Fruit fly (Drosophila melanogaster) whole organism, embryonic: Measurements from ENCODE around the gene ppk11.

Experiments
- Awh ChIP-seq: fragments of 200-800 bp; sonication (Bioruptor generic); IDR thresholded peaks from 2 replicates; pipeline ENCODE4, ENCODE4 v1.3.6; 2022; ENCODE audit warnings: missing biosample characterization, missing genetic modification characterization
- CG10565 ChIP-seq: fragments of 200-800 bp; sonication (Bioruptor generic); optimal IDR thresholded peaks from 3 replicates; lab custom pipeline; 2016; ENCODE audit warnings: missing biosample characterization, mild to moderate bottlenecking, missing genetic modification characterization
- CG11398 ChIP-seq: fragments of 200-800 bp; sonication (Bioruptor generic); optimal IDR thresholded peaks from 2 replicates; lab custom pipeline; 2016; ENCODE audit warnings: missing biosample characterization, missing genetic modification characterization
- CG12071 ChIP-seq: fragments of 200-800 bp; sonication (Bioruptor generic); optimal IDR thresholded peaks from 3 replicates; lab custom pipeline; 2018; ENCODE audit warnings: missing biosample characterization, mild to moderate bottlenecking, missing genetic modification characterization
- CG12659 ChIP-seq: fragments of 200-800 bp; sonication (Bioruptor generic); optimal IDR thresholded peaks from 3 replicates; lab custom pipeline; 2017; ENCODE audit warnings: mild to moderate bottlenecking, missing biosample characterization, missing genetic modification reagents, missing genetic modification characterization
- CG13624 ChIP-seq: fragments of 200-800 bp; sonication (Bioruptor generic); optimal IDR thresholded peaks from 2 replicates; lab custom pipeline; 2016; ENCODE audit warnings: missing biosample characterization, missing genetic modification characterization
- CG14710 ChIP-seq: fragments of 200-800 bp; sonication (Bioruptor generic); optimal IDR thresholded peaks from 3 replicates; lab custom pipeline; 2019; ENCODE audit warnings: missing biosample characterization, mild to moderate bottlenecking, missing genetic modification characterization, moderate library complexity
- CG15696 ChIP-seq: fragments of 200-800 bp; sonication (Bioruptor generic); optimal IDR thresholded peaks from 2 replicates; lab custom pipeline; 2019; ENCODE audit warnings: missing biosample characterization, mild to moderate bottlenecking, missing genetic modification characterization, moderate library complexity
- CG17186 ChIP-seq: fragments of 200-800 bp; sonication (Bioruptor generic); optimal IDR thresholded peaks from 3 replicates; lab custom pipeline; 2017; ENCODE audit warnings: missing biosample characterization, missing genetic modification reagents, missing genetic modification characterization
- CG17385 ChIP-seq: fragments of 200-800 bp; sonication (Bioruptor generic); optimal IDR thresholded peaks from 3 replicates; lab custom pipeline; 2018; ENCODE audit warnings: missing biosample characterization, mild to moderate bottlenecking, missing genetic modification characterization
- CG18011 ChIP-seq: fragments of 200-800 bp; sonication (Bioruptor generic); optimal IDR thresholded peaks from 2 replicates; lab custom pipeline; 2017; ENCODE audit warnings: missing biosample characterization, missing genetic modification characterization, mild to moderate bottlenecking, moderate library complexity, missing genotype
- CG18764 ChIP-seq: fragments of 200-800 bp; sonication (Bioruptor generic); optimal IDR thresholded peaks from 3 replicates; lab custom pipeline; 2016; ENCODE audit warnings: missing biosample characterization, missing genetic modification characterization
- CG30403 ChIP-seq: fragments of 200-800 bp; sonication (Bioruptor generic); optimal IDR thresholded peaks from 3 replicates; lab custom pipeline; 2016; ENCODE audit warnings: missing biosample characterization, missing genetic modification characterization
- CG33557 ChIP-seq: fragments of 200-800 bp; sonication (Bioruptor generic); optimal IDR thresholded peaks from 2 replicates; lab custom pipeline; 2019; ENCODE audit warnings: missing biosample characterization, mild to moderate bottlenecking, missing genetic modification characterization, moderate library complexity
- CG34376 ChIP-seq: fragments of 200-800 bp; sonication (Bioruptor generic); optimal IDR thresholded peaks from 2 replicates; lab custom pipeline; 2018; ENCODE audit warnings: missing biosample characterization, mild to moderate bottlenecking, missing genetic modification characterization
- CG3726 ChIP-seq: fragments of 200-800 bp; sonication (Bioruptor generic); IDR thresholded peaks from 3 replicates; pipeline ENCODE4, ENCODE4 v1.3.6; 2022; ENCODE audit warnings: missing biosample characterization, missing genetic modification characterization
- CG6689 ChIP-seq: fragments of 200-800 bp; sonication (Bioruptor generic); IDR thresholded peaks from 2 replicates; pipeline ENCODE4 v1.3.6; 2022; ENCODE audit warnings: missing biosample characterization, missing genetic modification characterization
- CG7271 ChIP-seq: fragments of 200-800 bp; sonication (Bioruptor generic); optimal IDR thresholded peaks from 2 replicates; lab custom pipeline; 2018; ENCODE audit warnings: missing biosample characterization, mild to moderate bottlenecking, missing genetic modification characterization, moderate library complexity
- CG7839 ChIP-seq: fragments of 200-800 bp; sonication (Bioruptor generic); optimal IDR thresholded peaks from 3 replicates; lab custom pipeline; 2018; ENCODE audit warnings: missing biosample characterization, mild to moderate bottlenecking, missing genetic modification characterization, moderate library complexity
- CG7928 ChIP-seq: fragments of 200-800 bp; sonication (Bioruptor generic); optimal IDR thresholded peaks from 2 replicates; lab custom pipeline; 2017; ENCODE audit warnings: missing biosample characterization, mild to moderate bottlenecking, missing genetic modification characterization
- CG7987 ChIP-seq: fragments of 200-800 bp; sonication (Bioruptor generic); optimal IDR thresholded peaks from 2 replicates; lab custom pipeline; 2018; ENCODE audit warnings: missing biosample characterization, mild to moderate bottlenecking, missing genetic modification characterization, moderate library complexity
- CG9817 ChIP-seq: fragments of 200-800 bp; sonication (Bioruptor generic); optimal IDR thresholded peaks from 2 replicates; lab custom pipeline; 2018; ENCODE audit warnings: missing biosample characterization, mild to moderate bottlenecking, missing genetic modification characterization, moderate library complexity
- CG9932 ChIP-seq: fragments of 200-800 bp; sonication (Bioruptor generic); IDR thresholded peaks from 2 replicates; pipeline ENCODE4 v1.3.6; 2022; ENCODE audit warnings: missing biosample characterization, missing genetic modification characterization
- Elba2 ChIP-seq: fragments of 200-800 bp; sonication (Bioruptor generic); optimal IDR thresholded peaks from 3 replicates; lab custom pipeline; 2016; ENCODE audit warnings: missing biosample characterization, missing genetic modification characterization
- Gsc ChIP-seq: fragments of 200-800 bp; sonication (Bioruptor generic); IDR thresholded peaks from 2 replicates; pipeline ENCODE4 v1.3.6; 2022; ENCODE audit warnings: missing biosample characterization, missing genetic modification characterization
- H15 ChIP-seq: fragments of 200-800 bp; sonication (Bioruptor generic); IDR thresholded peaks from 3 replicates; pipeline ENCODE4 v1.3.6; 2022; ENCODE audit warnings: missing biosample characterization, missing genetic modification characterization
- HLH3B ChIP-seq: fragments of 200-800 bp; sonication (Bioruptor generic); IDR thresholded peaks from 2 replicates; pipeline ENCODE4 v1.3.6; 2022; ENCODE audit warnings: missing biosample characterization, missing genetic modification characterization
- HLH54F ChIP-seq: fragments of 200-800 bp; sonication (Bioruptor generic); optimal IDR thresholded peaks from 3 replicates; lab custom pipeline; 2016; ENCODE audit warnings: missing biosample characterization, missing genetic modification characterization
- Hand ChIP-seq: fragments of 200-800 bp; sonication (Bioruptor generic); optimal IDR thresholded peaks from 2 replicates; lab custom pipeline; 2017; ENCODE audit warnings: mild to moderate bottlenecking, missing biosample characterization, missing genetic modification reagents, missing genetic modification characterization
- NC2α ChIP-seq: fragments of 200-800 bp; sonication (Bioruptor generic); optimal IDR thresholded peaks from 2 replicates; lab custom pipeline; 2016; ENCODE audit warnings: missing biosample characterization, missing genetic modification characterization
- Oli ChIP-seq: fragments of 200-800 bp; sonication (Bioruptor generic); optimal IDR thresholded peaks from 2 replicates; lab custom pipeline; 2018; ENCODE audit warnings: missing biosample characterization, mild to moderate bottlenecking, missing genetic modification characterization, moderate library complexity
- Ravus ChIP-seq: fragments of 200-800 bp; sonication (Bioruptor generic); IDR thresholded peaks from 2 replicates; pipeline ENCODE4 v1.3.6; 2022; ENCODE audit warnings: missing biosample characterization, missing genetic modification characterization
- chm ChIP-seq: fragments of 200-800 bp; sonication (Bioruptor generic); IDR thresholded peaks from 2 replicates; pipeline ENCODE4 v1.3.6; 2022; ENCODE audit warnings: missing biosample characterization, missing genetic modification characterization
- corto ChIP-seq: fragments of 200-800 bp; sonication (Bioruptor generic); optimal IDR thresholded peaks from 2 replicates; lab custom pipeline; 2016; ENCODE audit warnings: missing biosample characterization, mild to moderate bottlenecking, missing genetic modification characterization, moderate library complexity
- disco-r ChIP-seq: fragments of 200-800 bp; sonication (Bioruptor generic); optimal IDR thresholded peaks from 2 replicates; lab custom pipeline; 2016; ENCODE audit warnings: missing biosample characterization, missing genetic modification characterization
- emc ChIP-seq: fragments of 200-800 bp; sonication (Bioruptor generic); optimal IDR thresholded peaks from 2 replicates; lab custom pipeline; 2016; ENCODE audit warnings: missing biosample characterization, missing genetic modification characterization
- eve ChIP-seq, 2 experiments: fragments of >200 bp; optimal IDR thresholded peaks; 2 replicates each; lab custom pipeline; 2017; ENCODE audit warnings: missing biosample characterization in 2 of 2, missing genetic modification characterization in 2 of 2
- grau ChIP-seq: fragments of 200-800 bp; optimal IDR thresholded peaks from 3 replicates; lab custom pipeline; 2019; ENCODE audit warnings: missing biosample characterization, mild to moderate bottlenecking, missing genetic modification characterization, moderate library complexity
- kah ChIP-seq: fragments of 200-800 bp; sonication (Bioruptor generic); optimal IDR thresholded peaks from 2 replicates; lab custom pipeline; 2018; ENCODE audit warnings: missing biosample characterization, mild to moderate bottlenecking, missing genetic modification characterization
- lola ChIP-seq, 3 experiments: fragments of >200 bp in 2 of 3; fragments of 200-800 bp in 1 of 3; sonication (Bioruptor generic) in 1 of 3; optimal IDR thresholded peaks; 2 replicates each; lab custom pipeline; 2017 to 2019; ENCODE audit warnings: missing biosample characterization in 3 of 3, missing genetic modification characterization in 3 of 3, mild to moderate bottlenecking in 1 of 3, moderate library complexity in 1 of 3
- mld ChIP-seq: fragments of 200-800 bp; sonication (Bioruptor generic); IDR thresholded peaks from 3 replicates; pipeline ENCODE4 v1.3.6; 2022; ENCODE audit warnings: missing biosample characterization, missing genetic modification characterization; ENCODE audit not compliant: partially characterized antibody
- pan ChIP-seq, 4 experiments: fragments of >200 bp in 3 of 4; fragments of 200-800 bp in 1 of 4; sonication (Bioruptor generic) in 1 of 4; optimal IDR thresholded peaks in 3 of 4; IDR thresholded peaks in 1 of 4; 2 replicates each; pipeline versions ENCODE4 v1.3.6 to Lab custom; 2017 to 2022; ENCODE audit warnings: missing biosample characterization in 2 of 4, missing genetic modification characterization in 2 of 4, mixed read lengths in 1 of 4
- repo ChIP-seq: fragments of 200-800 bp; sonication (Bioruptor generic); optimal IDR thresholded peaks from 2 replicates; lab custom pipeline; 2016; ENCODE audit warnings: missing biosample characterization, missing genetic modification characterization
- sim ChIP-seq: fragments of 200-800 bp; sonication (Bioruptor generic); IDR thresholded peaks from 2 replicates; pipeline ENCODE4 v1.3.6; 2022; ENCODE audit warnings: missing biosample characterization, missing genetic modification characterization
- sima ChIP-seq: fragments of 200-800 bp; sonication (Bioruptor generic); optimal IDR thresholded peaks from 2 replicates; lab custom pipeline; 2016; ENCODE audit warnings: missing biosample characterization, missing genetic modification characterization
- sna ChIP-seq: fragments of 200-800 bp; sonication (Bioruptor generic); IDR thresholded peaks from 2 replicates; pipeline ENCODE4 v1.3.6; 2022; ENCODE audit warnings: missing biosample characterization, missing genetic modification characterization; ENCODE audit not compliant: partially characterized antibody
- ssp ChIP-seq: fragments of 200-800 bp; sonication (Bioruptor generic); IDR thresholded peaks from 2 replicates; pipeline ENCODE4 v1.3.6; 2022; ENCODE audit warnings: missing biosample characterization, missing genetic modification characterization
- tna ChIP-seq: fragments of 200-800 bp; sonication (Bioruptor generic); IDR thresholded peaks from 2 replicates; pipeline ENCODE4 v1.3.6; 2022; ENCODE audit warnings: missing biosample characterization, missing genetic modification characterization; ENCODE audit not compliant: partially characterized antibody
- zen ChIP-seq: fragments of 200-800 bp; sonication (Bioruptor generic); optimal IDR thresholded peaks from 3 replicates; lab custom pipeline; 2018; ENCODE audit warnings: missing biosample characterization, mild to moderate bottlenecking, missing genetic modification characterization, moderate library complexity
- zfh2 ChIP-seq: fragments of 200-800 bp; sonication (Bioruptor generic); optimal IDR thresholded peaks from 2 replicates; lab custom pipeline; 2016; ENCODE audit warnings: missing biosample characterization, missing genetic modification characterization

Gene ppk11

dm6 chr2L:9774980-9775628, at the start of gene ppk11, which contains the start of gene ppk16:
Gene ppk11, minus strand, starts transcription at chr2L:9775030.
Gene ppk16, minus strand, starts transcription at chr2L:9775030.
- TF ChIP-seq pan (optimal IDR thresholded peaks at IDR 0.05; lab: Kevin White, UChicago) (no peak), pan (GFP tag; optimal IDR thresholded peaks at IDR 0.05 in 1 of 2, IDR thresholded peaks at IDR 0.05 in 1 of 2) (no peak), CG18764 (peak; percentile 48), disco-r (GFP tag; lab: Kevin White, UChicago) (no peak), grau (tag; lab: Kevin White, UChicago) (no peak), CG6689 (GFP tag; lab: Robert Waterston, UW) (no peak), HLH54F (GFP tag; lab: Kevin White, UChicago) (no peak), repo (no peak), zfh2 (GFP tag; lab: Kevin White, UChicago) (no peak), kah (GFP tag; lab: Kevin White, UChicago) (no peak), lola (GFP tag; optimal IDR thresholded peaks at IDR 0.05; lab: Kevin White, UChicago) (no peak), emc (GFP tag; lab: Kevin White, UChicago) (no peak), CG12071 (GFP tag; lab: Kevin White, UChicago) (peak; percentile 31), CG3726 (GFP tag; lab: Robert Waterston, UW) (no peak), CG15696 (tag; lab: Kevin White, UChicago) (no peak), CG11398 (peak; percentile 54), CG17186 (GFP tag; lab: Kevin White, UChicago) (no peak), CG12659 (peak; percentile 1), CG33557 (GFP tag; lab: Kevin White, UChicago) (no peak), CG30403 (GFP tag; lab: Kevin White, UChicago) (no peak), Awh (GFP tag; lab: Robert Waterston, UW) (no peak), CG18011 (peak; percentile 4), HLH3B (GFP tag; lab: Robert Waterston, UW) (no peak), CG17385 (GFP tag; lab: Kevin White, UChicago) (no peak), sima (GFP tag; lab: Kevin White, UChicago) (no peak), CG34376 (GFP tag; lab: Kevin White, UChicago) (no peak), CG10565 (no peak), Hand (no peak), CG7839 (tag; lab: Kevin White, UChicago) (no peak), Oli (tag; lab: Kevin White, UChicago) (no peak), eve (GFP tag; optimal IDR thresholded peaks at IDR 0.05; lab: Kevin White, UChicago) (no peak), tna (no peak), Elba2 (GFP tag; lab: Kevin White, UChicago) (no peak), ssp (GFP tag; lab: Robert Waterston, UW) (no peak), CG9817 (tag; lab: Kevin White, UChicago) (no peak), mld (GFP tag; lab: Robert Waterston, UW) (no peak), H15 (GFP tag; lab: Robert Waterston, UW) (no peak), CG7271 (tag; lab: Kevin White, UChicago) (no peak), zen (tag; lab: Kevin White, UChicago) (no peak), CG14710 (tag; lab: Kevin White, UChicago) (no peak), NC2α (GFP tag; lab: Kevin White, UChicago) (no peak), sna (GFP tag; lab: Robert Waterston, UW) (no peak), Gsc (GFP tag; lab: Robert Waterston, UW) (no peak), Ravus (GFP tag; lab: Robert Waterston, UW) (no peak), corto (GFP tag; lab: Kevin White, UChicago) (no peak), CG9932 (GFP tag; lab: Robert Waterston, UW) (no peak), CG13624 (GFP tag; lab: Kevin White, UChicago) (no peak), CG7928 (GFP tag; lab: Kevin White, UChicago) (no peak), CG7987 (GFP tag; lab: Kevin White, UChicago) (peak; percentile 41), sim (GFP tag; lab: Robert Waterston, UW) (no peak), chm (GFP tag; lab: Robert Waterston, UW) (no peak)
